Worm (Caenorhabditis elegans) whole organism, L4/young adult: ENCODE results near the gene R04B5.6.

ENCODE experiments used
- W03F9.2 ChIP-seq: fragments of 150-350 bp; optimal IDR thresholded peaks from 2 replicates; lab custom pipeline; 2014; ENCODE audit warnings: missing biosample characterization, missing genetic modification characterization
- dao-5 ChIP-seq: sonication (generic microtip); optimal IDR thresholded peaks from 2 replicates; lab custom pipeline; 2016; ENCODE audit warnings: missing genotype, missing genetic modification characterization, moderate library complexity, missing compliant biosample characterization
- him-1 ChIP-seq: sonication (generic microtip); optimal IDR thresholded peaks from 2 replicates; lab custom pipeline; 2016; ENCODE audit warnings: missing genotype, missing genetic modification reagents, missing genetic modification characterization, missing compliant biosample characterization

R04B5.6 gene

ce11 chrV:10064221-10064620 is 20.7 kb upstream of the R04B5.6 start, which contains the start of gene fipr-13:
Gene fipr-13, plus strand, starts transcription at chrV:10064521.
- TF ChIP-seq him-1 (tag; lab: Kevin White, UChicago): no peak
- TF ChIP-seq dao-5 (tag; lab: Kevin White, UChicago): no peak
- TF ChIP-seq W03F9.2: no peak

ce11 chrV:10065679-10066078 is 19.3 kb upstream of the R04B5.6 start:
- no peak for TF ChIP-seq him-1 (tag; lab: Kevin White, UChicago)
- no peak for TF ChIP-seq dao-5 (tag; lab: Kevin White, UChicago)
- TF ChIP-seq W03F9.2: no peak

- no peak for TF ChIP-seq him-1 (tag; lab: Kevin White, UChicago)
- no peak for TF ChIP-seq dao-5 (tag; lab: Kevin White, UChicago)
- no peak for TF ChIP-seq W03F9.2
Measured at ce11 chrV:10066769-10067168, 18.2 kb upstream of the R04B5.6 start, which contains the start of gene npr-39. Gene npr-39, plus strand, starts transcription at chrV:10067069.

ce11 chrV:10070541-10070940 is 14.4 kb upstream of the R04B5.6 start, which contains the start of gene nhr-192:
Gene nhr-192, minus strand, starts transcription at chrV:10070641.
- TF ChIP-seq W03F9.2 (no peak), him-1 (tag; lab: Kevin White, UChicago) (no peak), dao-5 (tag; lab: Kevin White, UChicago) (no peak)

- no peak for TF ChIP-seq W03F9.2
- TF ChIP-seq dao-5 (tag; lab: Kevin White, UChicago): no peak
- TF ChIP-seq him-1 (tag; lab: Kevin White, UChicago): no peak
Measured at ce11 chrV:10072721-10073120, 12.2 kb upstream of the R04B5.6 start.

- TF ChIP-seq W03F9.2: no peak
- TF ChIP-seq dao-5 (tag; lab: Kevin White, UChicago): no peak
- TF ChIP-seq him-1 (tag; lab: Kevin White, UChicago): no peak
Measured at ce11 chrV:10073793-10074192, 11.2 kb upstream of the R04B5.6 start, which contains the start of gene F57A8.6. Gene F57A8.6, minus strand, starts transcription at chrV:10073893.

- no peak for TF ChIP-seq him-1 (tag; lab: Kevin White, UChicago)
- TF ChIP-seq W03F9.2: no peak
- no peak for TF ChIP-seq dao-5 (tag; lab: Kevin White, UChicago)
Measured at ce11 chrV:10075441-10075840, 9.5 kb upstream of the R04B5.6 start, which contains the start of gene F57A8.7. Gene F57A8.7, plus strand, starts transcription at chrV:10075741.

ce11 chrV:10078244-10078643 is 6.7 kb upstream of the R04B5.6 start, which contains the start of gene R04B5.1:
Gene R04B5.1, minus strand, starts transcription at chrV:10078344.
- no peak for TF ChIP-seq dao-5 (tag; lab: Kevin White, UChicago)
- no peak for TF ChIP-seq him-1 (tag; lab: Kevin White, UChicago)
- TF ChIP-seq W03F9.2: no peak

ce11 chrV:10080905-10081304 is 4.1 kb upstream of the R04B5.6 start:
- TF ChIP-seq W03F9.2 (no peak), him-1 (tag; lab: Kevin White, UChicago) (no peak), dao-5 (tag; lab: Kevin White, UChicago) (no peak)

ce11 chrV:10081636-10082035 is 3.3 kb upstream of the R04B5.6 start, which contains the start of gene nhr-205:
Gene nhr-205, minus strand, starts transcription at chrV:10081776.
- TF ChIP-seq dao-5 (tag; lab: Kevin White, UChicago) (no peak), W03F9.2 (no peak), him-1 (tag; lab: Kevin White, UChicago) (no peak)

- TF ChIP-seq dao-5 (tag; lab: Kevin White, UChicago): no peak
- TF ChIP-seq W03F9.2: no peak
- no peak for TF ChIP-seq him-1 (tag; lab: Kevin White, UChicago)
Measured at ce11 chrV:10083999-10084468, 930 bp upstream of the R04B5.6 start, which contains the start of gene nhr-12. Gene nhr-12, minus strand, starts transcription at chrV:10084049.

- no peak for TF ChIP-seq dao-5 (tag; lab: Kevin White, UChicago)
- TF ChIP-seq him-1 (tag; lab: Kevin White, UChicago): no peak
- TF ChIP-seq W03F9.2: no peak
Measured at ce11 chrV:10086141-10086540, 1.2 kb downstream of the R04B5.6 start.

ce11 chrV:10087103-10087502 is 2.1 kb downstream of the R04B5.6 start, which contains the start of gene R04B5.5:
Gene R04B5.5, plus strand, starts transcription at chrV:10087480.
- TF ChIP-seq him-1 (tag; lab: Kevin White, UChicago) (no peak), dao-5 (tag; lab: Kevin White, UChicago) (no peak), W03F9.2 (no peak)

- TF ChIP-seq dao-5 (tag; lab: Kevin White, UChicago): no peak
- TF ChIP-seq W03F9.2: no peak
- no peak for TF ChIP-seq him-1 (tag; lab: Kevin White, UChicago)
Measured at ce11 chrV:10090461-10090860, 5.5 kb downstream of the R04B5.6 start, which contains the start of gene R04B5.7. Gene R04B5.7, minus strand, starts transcription at chrV:10090561.

- TF ChIP-seq W03F9.2 (no peak), dao-5 (tag; lab: Kevin White, UChicago) (no peak), him-1 (tag; lab: Kevin White, UChicago) (no peak)
Measured at ce11 chrV:10091152-10091551, 6.2 kb downstream of the R04B5.6 start, which contains the start of gene R04B5.11. Gene R04B5.11, minus strand, starts transcription at chrV:10091252.
